Fruit fly (Drosophila melanogaster) whole organism, embryonic: ENCODE measurements around the gene Fas3.

Experiments used
- Antp ChIP-seq: fragments of 200-800 bp; sonication (Bioruptor generic); optimal IDR thresholded peaks from 3 replicates; lab custom pipeline; 2016; ENCODE audit warnings: missing biosample characterization, missing genetic modification characterization
- B-H2 ChIP-seq: fragments of 200-800 bp; sonication (Bioruptor generic); optimal IDR thresholded peaks from 2 replicates; lab custom pipeline; 2018; ENCODE audit warnings: missing biosample characterization, mild to moderate bottlenecking, missing genetic modification characterization
- CG10959 ChIP-seq: fragments of 200-800 bp; sonication (Bioruptor generic); IDR thresholded peaks from 2 replicates; pipeline ENCODE4 v1.3.6; 2022; ENCODE audit warnings: missing biosample characterization, missing genetic modification characterization
- CG11247 ChIP-seq: fragments of 200-800 bp; sonication (Bioruptor generic); IDR thresholded peaks from 2 replicates; pipeline ENCODE4 v1.3.6; 2022; ENCODE audit warnings: missing biosample characterization, missing genetic modification characterization
- CG12236 ChIP-seq: fragments of 200-800 bp; sonication (Bioruptor generic); optimal IDR thresholded peaks from 2 replicates; lab custom pipeline; 2016; ENCODE audit warnings: missing biosample characterization, missing genetic modification characterization
- CG12942 ChIP-seq: fragments of 200-800 bp; sonication (Bioruptor generic); optimal IDR thresholded peaks from 3 replicates; lab custom pipeline; 2016; ENCODE audit warnings: missing biosample characterization, missing genetic modification characterization
- CG1832 ChIP-seq: fragments of 200-800 bp; sonication (Bioruptor generic); optimal IDR thresholded peaks from 2 replicates; lab custom pipeline; 2017; ENCODE audit warnings: missing biosample characterization, mild to moderate bottlenecking, missing genetic modification characterization, inconsistent platforms
- CG2199 ChIP-seq: fragments of 200-800 bp; sonication (Bioruptor generic); IDR thresholded peaks from 3 replicates; pipeline ENCODE4 v1.3.6; 2022; ENCODE audit warnings: missing biosample characterization, missing genetic modification characterization
- CG2678 ChIP-seq: fragments of 200-800 bp; sonication (Bioruptor generic); optimal IDR thresholded peaks from 3 replicates; lab custom pipeline; 2019; ENCODE audit warnings: missing biosample characterization, mild to moderate bottlenecking, missing genetic modification characterization, moderate library complexity
- CG31388 ChIP-seq: fragments of 200-800 bp; sonication (Bioruptor generic); optimal IDR thresholded peaks from 2 replicates; lab custom pipeline; 2016; ENCODE audit warnings: missing biosample characterization, missing genetic modification characterization
- CG3163 ChIP-seq: fragments of 200-800 bp; sonication (Bioruptor generic); optimal IDR thresholded peaks from 3 replicates; lab custom pipeline; 2016; ENCODE audit warnings: missing biosample characterization, missing genetic modification characterization
- CG3726 ChIP-seq: fragments of 200-800 bp; sonication (Bioruptor generic); IDR thresholded peaks from 3 replicates; pipeline ENCODE4, ENCODE4 v1.3.6; 2022; ENCODE audit warnings: missing biosample characterization, missing genetic modification characterization
- CG3838 ChIP-seq: fragments of 200-800 bp; sonication (Bioruptor generic); optimal IDR thresholded peaks from 3 replicates; lab custom pipeline; 2016; ENCODE audit warnings: missing biosample characterization, missing genetic modification characterization
- CG7357 ChIP-seq: fragments of 200-800 bp; sonication (Bioruptor generic); IDR thresholded peaks from 3 replicates; pipeline ENCODE4 v1.3.6; 2022; ENCODE audit warnings: missing biosample characterization, missing genetic modification characterization
- CG7745 ChIP-seq: fragments of 200-800 bp; sonication (Bioruptor generic); optimal IDR thresholded peaks from 2 replicates; lab custom pipeline; 2018; ENCODE audit warnings: missing biosample characterization, mild to moderate bottlenecking, missing genetic modification characterization, moderate library complexity
- CG7786 ChIP-seq: fragments of 200-800 bp; sonication (Bioruptor generic); optimal IDR thresholded peaks from 2 replicates; lab custom pipeline; 2016; ENCODE audit warnings: missing biosample characterization, missing genetic modification characterization
- CkIIα-i1 ChIP-seq: fragments of 200-800 bp; sonication (Bioruptor generic); IDR thresholded peaks from 2 replicates; pipeline ENCODE4 v1.3.6; 2022; ENCODE audit warnings: missing biosample characterization, missing genetic modification characterization
- CoRest ChIP-seq: fragments of 200-800 bp; sonication (Bioruptor generic); optimal IDR thresholded peaks from 3 replicates; lab custom pipeline; 2018; ENCODE audit warnings: missing biosample characterization, mild to moderate bottlenecking, missing genetic modification characterization, moderate library complexity
- Dll ChIP-seq: fragments of 200-800 bp; sonication (Bioruptor generic); IDR thresholded peaks from 4 replicates; pipeline ENCODE4 v1.3.6; 2022; ENCODE audit warnings: missing biosample characterization, missing genetic modification characterization; ENCODE audit not compliant: partially characterized antibody
- Dp ChIP-seq: fragments of 200-800 bp; sonication (Bioruptor generic); optimal IDR thresholded peaks from 2 replicates; lab custom pipeline; 2018; ENCODE audit warnings: missing biosample characterization, mild to moderate bottlenecking, missing genetic modification characterization, moderate library complexity
- Ets65A ChIP-seq: fragments of 200-800 bp; sonication (Bioruptor generic); peaks from one replicate; lab custom pipeline; 2016; ENCODE audit warnings: missing biosample characterization, missing genetic modification characterization
- Fer3 ChIP-seq: fragments of 200-800 bp; sonication (Bioruptor generic); optimal IDR thresholded peaks from 2 replicates; lab custom pipeline; 2018; ENCODE audit warnings: missing biosample characterization, mild to moderate bottlenecking, missing genetic modification characterization, moderate library complexity
- Hr3 ChIP-seq: fragments of 200-800 bp; sonication (Bioruptor generic); optimal IDR thresholded peaks from 3 replicates; lab custom pipeline; 2016; ENCODE audit warnings: missing biosample characterization, missing genetic modification characterization
- Jarid2 ChIP-seq: fragments of 200-800 bp; sonication (Bioruptor generic); optimal IDR thresholded peaks from 3 replicates; lab custom pipeline; 2017; ENCODE audit warnings: mild to moderate bottlenecking, missing biosample characterization, missing genetic modification reagents, missing genetic modification characterization
- Kr ChIP-seq: fragments of 200-800 bp; sonication (Bioruptor generic); optimal IDR thresholded peaks from 2 replicates; lab custom pipeline; 2017; ENCODE audit warnings: missing biosample characterization, mild to moderate bottlenecking, missing genetic modification characterization
- MTF-1 ChIP-seq: fragments of 200-800 bp; sonication (Bioruptor generic); optimal IDR thresholded peaks from 2 replicates; lab custom pipeline; 2018; ENCODE audit warnings: missing biosample characterization, mild to moderate bottlenecking, missing genetic modification characterization, borderline replicate concordance
- Neu2 ChIP-seq: fragments of 200-800 bp; sonication (Bioruptor generic); optimal IDR thresholded peaks from 3 replicates; lab custom pipeline; 2016; ENCODE audit warnings: missing biosample characterization, missing genetic modification characterization, borderline replicate concordance
- Stat92E ChIP-seq, 3 experiments: fragments of >200 bp in 2 of 3; fragments of 200-800 bp in 1 of 3; sonication (Bioruptor generic) in 1 of 3; optimal IDR thresholded peaks; 2 replicates each; lab custom pipeline; 2017 to 2019; ENCODE audit warnings: missing biosample characterization in 3 of 3, missing genetic modification characterization in 3 of 3, mild to moderate bottlenecking in 1 of 3, moderate library complexity in 1 of 3
- Trl ChIP-seq, 3 experiments: fragments of >200 bp in 2 of 3; fragments of 200-800 bp in 1 of 3; sonication (Bioruptor generic) in 1 of 3; optimal IDR thresholded peaks; 2 replicates in 1 of 3; 3 replicates in 2 of 3; lab custom pipeline; 2016 to 2017; ENCODE audit warnings: missing biosample characterization in 1 of 3, missing genetic modification characterization in 1 of 3
- bsh ChIP-seq, 2 experiments: fragments of 200-800 bp; sonication (Bioruptor generic); optimal IDR thresholded peaks; 2 replicates each; lab custom pipeline; 2017 to 2018; ENCODE audit warnings: mild to moderate bottlenecking in 2 of 2, missing biosample characterization in 2 of 2, missing genetic modification characterization in 2 of 2, moderate library complexity in 1 of 2
- cg ChIP-seq: fragments of 200-800 bp; sonication (Bioruptor generic); optimal IDR thresholded peaks from 3 replicates; lab custom pipeline; 2019; ENCODE audit warnings: missing biosample characterization, mild to moderate bottlenecking, missing genetic modification characterization, moderate library complexity
- crp ChIP-seq, 2 experiments: fragments of 200-800 bp; sonication (Bioruptor generic); optimal IDR thresholded peaks; 2 replicates in 1 of 2; 3 replicates in 1 of 2; lab custom pipeline; 2017; ENCODE audit warnings: missing biosample characterization in 2 of 2, missing genetic modification characterization in 2 of 2, mild to moderate bottlenecking in 1 of 2, moderate library complexity in 1 of 2
- esg ChIP-seq: fragments of 200-800 bp; sonication (Bioruptor generic); conservative IDR thresholded peaks from 2 replicates; pipeline ENCODE4 v1.3.6; 2022; ENCODE audit warnings: missing biosample characterization, missing genetic modification characterization
- eyg ChIP-seq: fragments of 200-800 bp; sonication (Bioruptor generic); optimal IDR thresholded peaks from 3 replicates; lab custom pipeline; 2016; ENCODE audit warnings: missing biosample characterization, missing genetic modification characterization
- fd64A ChIP-seq: fragments of 200-800 bp; sonication (Bioruptor generic); optimal IDR thresholded peaks from 3 replicates; lab custom pipeline; 2018; ENCODE audit warnings: missing biosample characterization, mild to moderate bottlenecking, missing genetic modification characterization
- gem ChIP-seq: fragments of 200-800 bp; sonication (Bioruptor generic); optimal IDR thresholded peaks from 2 replicates; lab custom pipeline; 2019; ENCODE audit warnings: missing biosample characterization, mild to moderate bottlenecking, missing genetic modification characterization, moderate library complexity
- grn ChIP-seq: fragments of 200-800 bp; sonication (Bioruptor generic); optimal IDR thresholded peaks from 3 replicates; lab custom pipeline; 2017; ENCODE audit warnings: missing biosample characterization, missing genetic modification characterization
- hbn ChIP-seq: fragments of 200-800 bp; sonication (Bioruptor generic); IDR thresholded peaks from 2 replicates; pipeline ENCODE4 v1.3.6; 2022; ENCODE audit warnings: missing biosample characterization, missing genetic modification characterization; ENCODE audit not compliant: partially characterized antibody
- kni ChIP-seq: fragments of 200-800 bp; sonication (Bioruptor generic); optimal IDR thresholded peaks from 3 replicates; lab custom pipeline; 2017; ENCODE audit warnings: mild to moderate bottlenecking, missing biosample characterization, missing genetic modification reagents, missing genetic modification characterization
- nerfin-1 ChIP-seq: fragments of 200-800 bp; sonication (Bioruptor generic); optimal IDR thresholded peaks from 3 replicates; lab custom pipeline; 2019; ENCODE audit warnings: missing biosample characterization, mild to moderate bottlenecking, missing genetic modification characterization, moderate library complexity
- otp ChIP-seq: fragments of 200-800 bp; sonication (Bioruptor generic); IDR thresholded peaks from 3 replicates; pipeline ENCODE4, ENCODE4 v1.3.6; 2022; ENCODE audit warnings: missing biosample characterization, missing genetic modification characterization
- psq ChIP-seq: fragments of 200-800 bp; sonication (Bioruptor generic); optimal IDR thresholded peaks from 2 replicates; lab custom pipeline; 2017; ENCODE audit warnings: missing biosample characterization, missing genetic modification characterization
- sd ChIP-seq: fragments of 200-800 bp; sonication (Bioruptor generic); optimal IDR thresholded peaks from 3 replicates; lab custom pipeline; 2018; ENCODE audit warnings: missing biosample characterization, mild to moderate bottlenecking, missing genetic modification characterization, moderate library complexity
- tin ChIP-seq: fragments of 200-800 bp; sonication (Bioruptor generic); optimal IDR thresholded peaks from 3 replicates; lab custom pipeline; 2016; ENCODE audit warnings: missing biosample characterization, missing genetic modification characterization
- tll ChIP-seq, 2 experiments: fragments of 200-800 bp in 1 of 2; fragments of >200 bp in 1 of 2; sonication (Bioruptor generic) in 1 of 2; optimal IDR thresholded peaks; 2 replicates each; lab custom pipeline; 2017 to 2019; ENCODE audit warnings: missing biosample characterization in 2 of 2, missing genetic modification characterization in 2 of 2, mild to moderate bottlenecking in 1 of 2, moderate library complexity in 1 of 2
- tup ChIP-seq: fragments of 200-800 bp; sonication (Bioruptor generic); optimal IDR thresholded peaks from 2 replicates; lab custom pipeline; 2016; ENCODE audit warnings: missing biosample characterization, mild to moderate bottlenecking, missing genetic modification characterization, moderate library complexity
- zen ChIP-seq: fragments of 200-800 bp; sonication (Bioruptor generic); optimal IDR thresholded peaks from 3 replicates; lab custom pipeline; 2018; ENCODE audit warnings: missing biosample characterization, mild to moderate bottlenecking, missing genetic modification characterization, moderate library complexity
- zfh2 ChIP-seq: fragments of 200-800 bp; sonication (Bioruptor generic); optimal IDR thresholded peaks from 2 replicates; lab custom pipeline; 2016; ENCODE audit warnings: missing biosample characterization, missing genetic modification characterization

Fas3 gene

DNA sequence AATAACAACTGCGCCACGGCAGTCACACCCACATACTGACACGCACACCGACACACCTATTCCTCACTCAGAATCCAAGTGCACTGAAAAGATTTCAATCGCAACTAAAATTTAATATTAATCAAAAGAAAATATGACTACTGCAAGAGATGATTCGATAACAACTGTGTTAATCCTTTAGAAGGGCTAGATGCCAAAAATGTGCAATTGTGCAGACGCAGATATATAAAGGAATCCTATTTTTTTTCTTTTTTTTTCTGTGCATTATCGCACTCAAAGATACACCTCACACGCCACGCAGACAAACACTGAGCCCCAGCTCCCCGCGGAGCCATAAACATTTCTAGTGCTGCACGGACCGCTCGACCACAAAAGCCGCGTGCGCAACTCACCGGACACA, 21.4 kb upstream of the Fas3 start (continued):
- TF ChIP-seq nerfin-1 (tag; lab: Kevin White, UChicago) (no peak), Hr3 (GFP tag; lab: Kevin White, UChicago) (peak; percentile 12), CG12236 (GFP tag; lab: Kevin White, UChicago) (no peak), CG11247 (GFP tag; lab: Robert Waterston, UW) (no peak), Fer3 (no peak), sd (tag; lab: Kevin White, UChicago) (no peak), CG10959 (0 out of 2 replicates have a peak, but pooled peaks have one; percentile 47), CG3726 (GFP tag; lab: Robert Waterston, UW) (no peak), CoRest (no peak), crp (GFP tag; optimal IDR thresholded peaks at IDR 0.05; lab: Kevin White, UChicago) (no peak), gem (peak; percentile 46), Neu2 (GFP tag; lab: Kevin White, UChicago) (no peak), Antp (GFP tag; lab: Kevin White, UChicago) (peak; percentile 7), Dll (GFP tag; lab: Robert Waterston, UW) (no peak)

DNA sequence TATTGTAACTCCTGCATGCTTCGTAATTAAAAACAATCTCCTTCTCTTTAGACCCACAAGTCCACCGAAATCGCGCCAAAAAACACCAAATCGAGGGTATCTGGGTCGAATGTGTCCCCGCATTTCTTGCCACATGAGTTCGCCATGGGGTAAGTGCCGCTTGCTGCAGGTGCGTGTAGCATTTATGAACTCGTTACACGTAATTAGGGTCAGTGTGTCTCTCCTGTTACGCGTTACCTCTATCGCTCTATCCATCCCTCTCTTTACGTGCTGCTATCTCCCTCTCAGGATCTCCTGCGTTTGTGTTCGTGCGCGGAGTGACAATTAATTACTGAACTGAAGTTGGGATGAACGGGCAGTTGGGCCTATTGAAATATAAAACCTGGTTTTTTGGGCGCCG, 17.1 kb upstream of the Fas3 start:
- TF ChIP-seq CkIIα-i1 (no peak), hbn (GFP tag; lab: Robert Waterston, UW) (no peak), Dp (no peak), kni (GFP tag; lab: Kevin White, UChicago) (peak; percentile 58), Kr (GFP tag; lab: Kevin White, UChicago) (peak; percentile 16), Stat92E (GFP tag; optimal IDR thresholded peaks at IDR 0.05; lab: Kevin White, UChicago) (no peak), tin (no peak), otp (GFP tag; lab: Robert Waterston, UW) (0 out of 3 replicates have a peak, but pooled peaks have one; percentile 23), fd64A (GFP tag; lab: Kevin White, UChicago) (no peak), CG12942 (GFP tag; lab: Kevin White, UChicago) (no peak), zen (tag; lab: Kevin White, UChicago) (peak; percentile 58), B-H2 (no peak), CG10959 (no peak), psq (no peak), Jarid2 (no peak), esg (GFP tag; lab: Robert Waterston, UW) (no peak), cg (GFP tag; lab: Kevin White, UChicago) (no peak), Trl (optimal IDR thresholded peaks at IDR 0.05; lab: Kevin White, UChicago) (no peak), Trl (GFP tag; optimal IDR thresholded peaks at IDR 0.05; lab: Kevin White, UChicago) (no peak), eyg (GFP tag; lab: Kevin White, UChicago) (no peak), tup (GFP tag; lab: Kevin White, UChicago) (no peak), CG2199 (GFP tag; lab: Robert Waterston, UW) (0 out of 3 replicates have a peak, but pooled peaks have one; percentile 74), CG3163 (GFP tag; lab: Kevin White, UChicago) (no peak), Ets65A (GFP tag; lab: Kevin White, UChicago) (peak; percentile 82), CG7786 (no peak), bsh (GFP tag; optimal IDR thresholded peaks at IDR 0.05; lab: Kevin White, UChicago) (no peak), CG3838 (no peak), CG1832 (GFP tag; lab: Kevin White, UChicago) (peak; percentile 44), CG2678 (tag; lab: Kevin White, UChicago) (no peak), CG31388 (no peak), tll (GFP tag; optimal IDR thresholded peaks at IDR 0.05; lab: Kevin White, UChicago) (peak in 1 of 2 experiments; percentile 13), CG7357 (GFP tag; lab: Robert Waterston, UW) (no peak), zfh2 (GFP tag; lab: Kevin White, UChicago) (no peak), MTF-1 (no peak), CG7745 (peak; percentile 36), grn (peak; percentile 44)
